Fruit fly (Drosophila melanogaster) whole organism: ENCODE measurements around the gene drpr.

ENCODE experiments used
- CG8478 ChIP-seq: fragments of >200 bp; optimal IDR thresholded peaks from 2 replicates; lab custom pipeline; 2018; ENCODE audit warnings: inconsistent platforms
- Dll ChIP-seq: fragments of >200 bp; optimal IDR thresholded peaks from 2 replicates; lab custom pipeline; 2017
- EcR ChIP-seq, 2 experiments: fragments of >200 bp; optimal IDR thresholded peaks; 2 replicates each; lab custom pipeline; 2017; ENCODE audit warnings: missing biosample characterization in 2 of 2, missing genetic modification characterization in 2 of 2, missing genetic modification reagents in 2 of 2
- pan ChIP-seq: fragments of >200 bp; optimal IDR thresholded peaks from 2 replicates; lab custom pipeline; 2017
- psq ChIP-seq: fragments of >200 bp; optimal IDR thresholded peaks from 2 replicates; lab custom pipeline; 2017
- usp ChIP-seq: fragments of >200 bp; optimal IDR thresholded peaks from 2 replicates; lab custom pipeline; 2017; ENCODE audit warnings: missing biosample characterization, missing genetic modification characterization, mixed read lengths

drpr gene

dm6 chr3L:1692859-1693258, 38.0 kb downstream of the drpr start:
- TF ChIP-seq pan (lab: Kevin White, UChicago), result no peak
- no peak for TF ChIP-seq EcR (GFP tag; optimal IDR thresholded peaks at IDR 0.05; lab: Kevin White, UChicago)
- no peak for TF ChIP-seq psq (lab: Kevin White, UChicago)
- TF ChIP-seq CG8478 (lab: Kevin White, UChicago), result no peak
- TF ChIP-seq usp, result no peak
- no peak for TF ChIP-seq Dll (lab: Kevin White, UChicago)

dm6 chr3L:1692122-1692786, 38.7 kb downstream of the drpr start:
- TF ChIP-seq EcR (GFP tag; optimal IDR thresholded peaks at IDR 0.05; lab: Kevin White, UChicago), result peak in 1 of 2 experiments; percentile 18
- no peak for TF ChIP-seq CG8478 (lab: Kevin White, UChicago)
- no peak for TF ChIP-seq psq (lab: Kevin White, UChicago)

- TF ChIP-seq CG8478 (lab: Kevin White, UChicago) (no peak), EcR (GFP tag; optimal IDR thresholded peaks at IDR 0.05; lab: Kevin White, UChicago) (no peak)
Measured at dm6 chr3L:1690727-1691413, 40.0 kb downstream of the drpr start.

DNA sequence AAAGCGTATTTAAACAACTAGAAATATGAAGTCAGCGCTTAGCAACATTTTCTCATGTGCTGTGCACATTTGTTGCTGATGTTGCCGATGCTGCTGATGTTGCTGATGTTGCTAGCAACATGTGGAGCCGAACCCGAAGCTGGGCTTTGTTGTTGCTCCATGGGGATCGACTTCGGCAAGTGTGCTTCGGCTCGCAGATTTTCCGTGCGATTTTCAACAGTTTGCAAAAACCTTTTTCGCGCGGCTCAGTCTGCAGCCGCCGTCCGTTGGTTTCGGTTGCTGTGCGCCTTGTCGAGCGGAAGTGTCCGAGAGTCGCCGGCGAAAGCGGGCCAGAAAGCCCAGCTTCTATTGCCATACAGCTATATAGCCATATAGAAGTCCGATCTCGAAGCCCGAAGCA, 42.3 kb downstream of the drpr start:
- TF ChIP-seq pan (lab: Kevin White, UChicago) (no peak), Dll (lab: Kevin White, UChicago) (no peak), psq (lab: Kevin White, UChicago) (no peak), usp (no peak), EcR (GFP tag; optimal IDR thresholded peaks at IDR 0.05; lab: Kevin White, UChicago) (no peak), CG8478 (lab: Kevin White, UChicago) (no peak)

- no peak for TF ChIP-seq psq (lab: Kevin White, UChicago)
- TF ChIP-seq usp, result no peak
- no peak for TF ChIP-seq CG8478 (lab: Kevin White, UChicago)
- TF ChIP-seq pan (lab: Kevin White, UChicago), result no peak
- TF ChIP-seq EcR (GFP tag; optimal IDR thresholded peaks at IDR 0.05; lab: Kevin White, UChicago), result no peak
- no peak for TF ChIP-seq Dll (lab: Kevin White, UChicago)
Measured at dm6 chr3L:1688161-1688560, 42.7 kb downstream of the drpr start.

dm6 chr3L:1683091-1683490, 47.8 kb downstream of the drpr start:
- no peak for TF ChIP-seq psq (lab: Kevin White, UChicago)
- no peak for TF ChIP-seq EcR (GFP tag; optimal IDR thresholded peaks at IDR 0.05; lab: Kevin White, UChicago)
- TF ChIP-seq pan (lab: Kevin White, UChicago), result no peak
- TF ChIP-seq usp, result no peak
- no peak for TF ChIP-seq Dll (lab: Kevin White, UChicago)
- TF ChIP-seq CG8478 (lab: Kevin White, UChicago), result no peak

DNA sequence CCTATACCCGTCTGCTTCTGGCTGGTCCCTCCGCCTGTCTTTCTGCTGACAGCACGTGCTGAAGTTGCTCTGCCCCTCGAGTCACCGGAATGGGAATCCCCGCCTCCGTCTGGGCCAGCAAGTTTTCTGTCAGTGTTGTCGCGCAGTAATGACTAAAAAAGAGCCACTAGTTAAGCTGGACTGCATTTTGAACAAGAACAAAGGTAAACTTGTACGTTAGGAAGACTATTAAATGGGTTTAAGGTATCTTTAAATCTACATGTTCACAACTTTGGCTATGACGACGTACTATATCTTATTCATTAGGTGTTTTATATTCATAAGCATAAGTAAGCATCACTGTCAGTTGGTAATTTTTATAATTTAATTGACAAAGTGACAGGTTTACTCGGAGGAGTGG, 51.5 kb downstream of the drpr start:
- TF ChIP-seq pan (lab: Kevin White, UChicago) (no peak), psq (lab: Kevin White, UChicago) (no peak), Dll (lab: Kevin White, UChicago) (no peak), EcR (GFP tag; optimal IDR thresholded peaks at IDR 0.05; lab: Kevin White, UChicago) (no peak), CG8478 (lab: Kevin White, UChicago) (no peak), usp (no peak)

- TF ChIP-seq pan (lab: Kevin White, UChicago) (no peak), Dll (lab: Kevin White, UChicago) (no peak), CG8478 (lab: Kevin White, UChicago) (no peak), psq (lab: Kevin White, UChicago) (no peak), EcR (GFP tag; optimal IDR thresholded peaks at IDR 0.05; lab: Kevin White, UChicago) (no peak), usp (no peak)
Measured at dm6 chr3L:1676222-1676621, 54.7 kb downstream of the drpr start.

DNA sequence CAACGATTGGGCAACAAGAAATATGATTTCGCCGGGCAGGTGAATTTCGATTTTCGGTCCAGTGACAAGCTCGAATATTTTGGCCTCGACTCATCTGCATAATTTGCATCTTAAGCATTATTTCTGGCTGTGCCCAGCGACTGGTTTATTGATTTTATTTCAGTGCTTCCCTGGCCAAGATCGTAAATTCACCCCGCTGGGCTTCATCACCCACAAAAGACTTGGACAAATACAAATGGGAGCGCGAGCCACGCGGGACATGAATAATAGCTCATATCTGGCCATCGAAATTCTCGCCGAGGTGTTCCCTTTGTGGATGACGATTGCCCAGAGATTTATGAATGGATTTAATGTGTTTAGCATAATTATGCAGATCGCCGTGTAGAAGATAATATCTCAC, 55.7 kb downstream of the drpr start:
- no peak for TF ChIP-seq CG8478 (lab: Kevin White, UChicago)
- no peak for TF ChIP-seq usp
- TF ChIP-seq EcR (GFP tag; optimal IDR thresholded peaks at IDR 0.05; lab: Kevin White, UChicago), result no peak

- no peak for TF ChIP-seq CG8478 (lab: Kevin White, UChicago)
Measured at dm6 chr3L:1674381-1674780, 56.5 kb downstream of the drpr start, which contains the start of gene CG7991. Gene CG7991 (plus strand): TSS chr3L:1674709.

- no peak for TF ChIP-seq EcR (GFP tag; optimal IDR thresholded peaks at IDR 0.05; lab: Kevin White, UChicago)
- TF ChIP-seq psq (lab: Kevin White, UChicago), result no peak
- TF ChIP-seq CG8478 (lab: Kevin White, UChicago), result no peak
- TF ChIP-seq Dll (lab: Kevin White, UChicago), result no peak
- no peak for TF ChIP-seq pan (lab: Kevin White, UChicago)
- TF ChIP-seq usp, result no peak
Measured at dm6 chr3L:1672627-1673026, 58.3 kb downstream of the drpr start, which contains the start of gene CG13930. Gene CG13930 (minus strand): TSS chr3L:1672727.

DNA sequence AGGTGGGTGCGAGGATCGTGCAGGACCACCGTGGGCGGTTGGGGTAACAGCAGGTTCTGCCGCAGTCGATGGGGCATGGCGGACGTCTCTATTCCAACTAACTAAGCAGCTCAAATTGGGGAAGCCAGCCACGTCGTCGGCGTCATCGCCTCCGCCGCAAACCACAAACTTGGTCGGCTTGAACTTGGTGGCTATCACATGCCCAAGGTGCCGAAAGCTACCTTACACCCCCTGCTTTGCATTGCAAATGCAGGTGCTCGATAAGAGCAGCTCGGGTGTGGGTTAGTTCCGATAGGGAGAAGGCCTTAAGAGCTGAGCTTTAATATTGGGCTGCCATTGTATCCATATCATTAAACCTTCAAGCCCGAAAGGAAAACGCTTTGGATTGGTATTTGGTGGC, 60.9 kb downstream of the drpr start, which contains the start of gene RabX5:
RabX5 (minus strand) TSS at position 101 of the 400 bp plus-strand sequence.
- TF ChIP-seq CG8478 (lab: Kevin White, UChicago), result no peak
- no peak for TF ChIP-seq pan (lab: Kevin White, UChicago)
- TF ChIP-seq EcR (GFP tag; optimal IDR thresholded peaks at IDR 0.05; lab: Kevin White, UChicago), result no peak
- no peak for TF ChIP-seq Dll (lab: Kevin White, UChicago)
- TF ChIP-seq usp, result no peak
